Fruit fly (Drosophila melanogaster) whole organism, embryonic: ENCODE data around the gene Tpr2.

Experiments used
- B-H2 ChIP-seq: fragments of 200-800 bp; sonication (Bioruptor generic); optimal IDR thresholded peaks from 2 replicates; lab custom pipeline; 2018; ENCODE audit warnings: missing biosample characterization, mild to moderate bottlenecking, missing genetic modification characterization
- Bdp1 ChIP-seq: fragments of 200-800 bp; sonication (Bioruptor generic); optimal IDR thresholded peaks from 3 replicates; lab custom pipeline; 2016; ENCODE audit warnings: missing biosample characterization, missing genetic modification characterization
- CG10543 ChIP-seq: fragments of 200-800 bp; sonication (Bioruptor generic); optimal IDR thresholded peaks from 3 replicates; lab custom pipeline; 2017; ENCODE audit warnings: missing biosample characterization, mild to moderate bottlenecking, missing genetic modification characterization, moderate library complexity
- CG12942 ChIP-seq: fragments of 200-800 bp; sonication (Bioruptor generic); optimal IDR thresholded peaks from 3 replicates; lab custom pipeline; 2016; ENCODE audit warnings: missing biosample characterization, missing genetic modification characterization
- CG13287 ChIP-seq: fragments of 200-800 bp; sonication (Bioruptor generic); IDR thresholded peaks from 2 replicates; pipeline ENCODE4 v1.3.6; 2022; ENCODE audit warnings: missing biosample characterization, missing genetic modification characterization; ENCODE audit not compliant: partially characterized antibody
- CG14667 ChIP-seq: fragments of 200-800 bp; sonication (Bioruptor generic); IDR thresholded peaks from 2 replicates; pipeline ENCODE4 v1.3.6; 2022; ENCODE audit warnings: missing biosample characterization, missing genetic modification characterization
- CG1832 ChIP-seq: fragments of 200-800 bp; sonication (Bioruptor generic); optimal IDR thresholded peaks from 2 replicates; lab custom pipeline; 2017; ENCODE audit warnings: missing biosample characterization, mild to moderate bottlenecking, missing genetic modification characterization, inconsistent platforms
- CG18599 ChIP-seq: fragments of 200-800 bp; sonication (Bioruptor generic); optimal IDR thresholded peaks from 3 replicates; lab custom pipeline; 2017; ENCODE audit warnings: missing biosample characterization, missing genetic modification characterization, mild to moderate bottlenecking, moderate library complexity, missing genetic modification reagents
- CG2889 ChIP-seq: fragments of 200-800 bp; sonication (Bioruptor generic); IDR thresholded peaks from 3 replicates; pipeline ENCODE4 v1.3.6; 2022; ENCODE audit warnings: missing biosample characterization, missing genetic modification characterization
- CG30403 ChIP-seq: fragments of 200-800 bp; sonication (Bioruptor generic); optimal IDR thresholded peaks from 3 replicates; lab custom pipeline; 2016; ENCODE audit warnings: missing biosample characterization, missing genetic modification characterization
- CG3407 ChIP-seq: fragments of 200-800 bp; sonication (Bioruptor generic); optimal IDR thresholded peaks from 2 replicates; lab custom pipeline; 2018; ENCODE audit warnings: missing biosample characterization, mild to moderate bottlenecking, missing genetic modification characterization
- CG34376 ChIP-seq: fragments of 200-800 bp; sonication (Bioruptor generic); optimal IDR thresholded peaks from 2 replicates; lab custom pipeline; 2018; ENCODE audit warnings: missing biosample characterization, mild to moderate bottlenecking, missing genetic modification characterization
- CG34422 ChIP-seq: fragments of 200-800 bp; sonication (Bioruptor generic); IDR thresholded peaks from 3 replicates; pipeline ENCODE4 v1.3.6; 2022; ENCODE audit warnings: missing biosample characterization, missing genetic modification characterization
- CG3838 ChIP-seq: fragments of 200-800 bp; sonication (Bioruptor generic); optimal IDR thresholded peaks from 3 replicates; lab custom pipeline; 2016; ENCODE audit warnings: missing biosample characterization, missing genetic modification characterization
- CG6175 ChIP-seq: fragments of 200-800 bp; sonication (Bioruptor generic); IDR thresholded peaks from 3 replicates; pipeline ENCODE4 v1.3.6; 2022; ENCODE audit warnings: missing biosample characterization, missing genetic modification characterization
- CG6254 ChIP-seq: fragments of 200-800 bp; sonication (Bioruptor generic); optimal IDR thresholded peaks from 3 replicates; lab custom pipeline; 2017; ENCODE audit warnings: mild to moderate bottlenecking, missing biosample characterization, missing genetic modification reagents, missing genetic modification characterization
- CG7786 ChIP-seq: fragments of 200-800 bp; sonication (Bioruptor generic); optimal IDR thresholded peaks from 2 replicates; lab custom pipeline; 2016; ENCODE audit warnings: missing biosample characterization, missing genetic modification characterization
- CG8290 ChIP-seq, 3 experiments: fragments of 200-800 bp; sonication (Bioruptor generic); optimal IDR thresholded peaks; 2 replicates each; lab custom pipeline; 2016 to 2019; ENCODE audit warnings: missing biosample characterization in 3 of 3, missing genetic modification characterization in 3 of 3, mild to moderate bottlenecking in 2 of 3, moderate library complexity in 1 of 3
- CG9609 ChIP-seq: fragments of 200-800 bp; sonication (Bioruptor generic); optimal IDR thresholded peaks from 3 replicates; lab custom pipeline; 2016; ENCODE audit warnings: missing biosample characterization, missing genetic modification characterization
- Dbx ChIP-seq: fragments of 200-800 bp; sonication (Bioruptor generic); IDR thresholded peaks from 3 replicates; pipeline ENCODE4 v1.3.6; 2022; ENCODE audit warnings: missing biosample characterization, missing genetic modification characterization
- Elba2 ChIP-seq: fragments of 200-800 bp; sonication (Bioruptor generic); optimal IDR thresholded peaks from 3 replicates; lab custom pipeline; 2016; ENCODE audit warnings: missing biosample characterization, missing genetic modification characterization
- Ets65A ChIP-seq: fragments of 200-800 bp; sonication (Bioruptor generic); peaks from one replicate; lab custom pipeline; 2016; ENCODE audit warnings: missing biosample characterization, missing genetic modification characterization
- Hr51 ChIP-seq, 2 experiments: fragments of 200-800 bp; sonication (Bioruptor generic); optimal IDR thresholded peaks; 2 replicates in 1 of 2; 3 replicates in 1 of 2; lab custom pipeline; 2016 to 2018; ENCODE audit warnings: missing biosample characterization in 2 of 2, missing genetic modification characterization in 2 of 2, mild to moderate bottlenecking in 1 of 2, moderate library complexity in 1 of 2
- MTF-1 ChIP-seq: fragments of 200-800 bp; sonication (Bioruptor generic); optimal IDR thresholded peaks from 2 replicates; lab custom pipeline; 2018; ENCODE audit warnings: missing biosample characterization, mild to moderate bottlenecking, missing genetic modification characterization, borderline replicate concordance
- Nf-YB ChIP-seq: fragments of 200-800 bp; sonication (Bioruptor generic); optimal IDR thresholded peaks from 3 replicates; lab custom pipeline; 2019; ENCODE audit warnings: missing biosample characterization, mild to moderate bottlenecking, missing genetic modification characterization, moderate library complexity
- Stat92E ChIP-seq, 3 experiments: fragments of >200 bp in 2 of 3; fragments of 200-800 bp in 1 of 3; sonication (Bioruptor generic) in 1 of 3; optimal IDR thresholded peaks; 2 replicates each; lab custom pipeline; 2017 to 2019; ENCODE audit warnings: missing biosample characterization in 3 of 3, missing genetic modification characterization in 3 of 3, mild to moderate bottlenecking in 1 of 3, moderate library complexity in 1 of 3
- Trl ChIP-seq, 3 experiments: fragments of >200 bp in 2 of 3; fragments of 200-800 bp in 1 of 3; sonication (Bioruptor generic) in 1 of 3; optimal IDR thresholded peaks; 2 replicates in 1 of 3; 3 replicates in 2 of 3; lab custom pipeline; 2016 to 2017; ENCODE audit warnings: missing biosample characterization in 1 of 3, missing genetic modification characterization in 1 of 3
- Usf ChIP-seq: fragments of 200-800 bp; sonication (Bioruptor generic); optimal IDR thresholded peaks from 2 replicates; lab custom pipeline; 2017; ENCODE audit warnings: missing genotype, missing biosample characterization, missing genetic modification characterization
- cas ChIP-seq: fragments of 200-800 bp; sonication (Bioruptor generic); IDR thresholded peaks from 2 replicates; pipeline ENCODE4 v1.3.6; 2022; ENCODE audit warnings: missing biosample characterization, missing genetic modification characterization
- eve ChIP-seq, 2 experiments: fragments of >200 bp; optimal IDR thresholded peaks; 2 replicates each; lab custom pipeline; 2017; ENCODE audit warnings: missing biosample characterization in 2 of 2, missing genetic modification characterization in 2 of 2
- exex ChIP-seq: fragments of 200-800 bp; sonication (Bioruptor generic); optimal IDR thresholded peaks from 4 replicates; lab custom pipeline; 2018; ENCODE audit warnings: missing biosample characterization, mild to moderate bottlenecking, missing genetic modification characterization, moderate library complexity
- eyg ChIP-seq: fragments of 200-800 bp; sonication (Bioruptor generic); optimal IDR thresholded peaks from 3 replicates; lab custom pipeline; 2016; ENCODE audit warnings: missing biosample characterization, missing genetic modification characterization
- lola ChIP-seq, 3 experiments: fragments of >200 bp in 2 of 3; fragments of 200-800 bp in 1 of 3; sonication (Bioruptor generic) in 1 of 3; optimal IDR thresholded peaks; 2 replicates each; lab custom pipeline; 2017 to 2019; ENCODE audit warnings: missing biosample characterization in 3 of 3, missing genetic modification characterization in 3 of 3, mild to moderate bottlenecking in 1 of 3, moderate library complexity in 1 of 3
- mld ChIP-seq: fragments of 200-800 bp; sonication (Bioruptor generic); IDR thresholded peaks from 3 replicates; pipeline ENCODE4 v1.3.6; 2022; ENCODE audit warnings: missing biosample characterization, missing genetic modification characterization; ENCODE audit not compliant: partially characterized antibody
- nmo ChIP-seq: fragments of 200-800 bp; sonication (Bioruptor generic); optimal IDR thresholded peaks from 2 replicates; lab custom pipeline; 2018; ENCODE audit warnings: missing biosample characterization, mild to moderate bottlenecking, missing genetic modification characterization, moderate library complexity
- salm ChIP-seq: fragments of 200-800 bp; sonication (Bioruptor generic); optimal IDR thresholded peaks from 2 replicates; lab custom pipeline; 2018; ENCODE audit warnings: missing biosample characterization, mild to moderate bottlenecking, missing genetic modification characterization
- sna ChIP-seq: fragments of 200-800 bp; sonication (Bioruptor generic); IDR thresholded peaks from 2 replicates; pipeline ENCODE4 v1.3.6; 2022; ENCODE audit warnings: missing biosample characterization, missing genetic modification characterization; ENCODE audit not compliant: partially characterized antibody
- sqz ChIP-seq: fragments of 200-800 bp; sonication (Bioruptor generic); optimal IDR thresholded peaks from 3 replicates; lab custom pipeline; 2018; ENCODE audit warnings: missing biosample characterization, mild to moderate bottlenecking, missing genetic modification characterization
- tin ChIP-seq: fragments of 200-800 bp; sonication (Bioruptor generic); optimal IDR thresholded peaks from 3 replicates; lab custom pipeline; 2016; ENCODE audit warnings: missing biosample characterization, missing genetic modification characterization
- ttk ChIP-seq: fragments of 200-800 bp; sonication (Bioruptor generic); IDR thresholded peaks from 2 replicates; pipeline ENCODE4 v2.1.2; 2022; ENCODE audit warnings: missing biosample characterization, missing genetic modification characterization
- wdn ChIP-seq: fragments of 200-800 bp; sonication (Bioruptor generic); IDR thresholded peaks from 2 replicates; pipeline ENCODE4 v1.3.6; 2022; ENCODE audit warnings: missing biosample characterization, missing genetic modification characterization
- yki ChIP-seq: fragments of >200 bp; optimal IDR thresholded peaks from 3 replicates; lab custom pipeline; 2018
- zen ChIP-seq: fragments of 200-800 bp; sonication (Bioruptor generic); optimal IDR thresholded peaks from 3 replicates; lab custom pipeline; 2018; ENCODE audit warnings: missing biosample characterization, mild to moderate bottlenecking, missing genetic modification characterization, moderate library complexity
- zfh2 ChIP-seq: fragments of 200-800 bp; sonication (Bioruptor generic); optimal IDR thresholded peaks from 2 replicates; lab custom pipeline; 2016; ENCODE audit warnings: missing biosample characterization, missing genetic modification characterization

The Tpr2 gene

DNA sequence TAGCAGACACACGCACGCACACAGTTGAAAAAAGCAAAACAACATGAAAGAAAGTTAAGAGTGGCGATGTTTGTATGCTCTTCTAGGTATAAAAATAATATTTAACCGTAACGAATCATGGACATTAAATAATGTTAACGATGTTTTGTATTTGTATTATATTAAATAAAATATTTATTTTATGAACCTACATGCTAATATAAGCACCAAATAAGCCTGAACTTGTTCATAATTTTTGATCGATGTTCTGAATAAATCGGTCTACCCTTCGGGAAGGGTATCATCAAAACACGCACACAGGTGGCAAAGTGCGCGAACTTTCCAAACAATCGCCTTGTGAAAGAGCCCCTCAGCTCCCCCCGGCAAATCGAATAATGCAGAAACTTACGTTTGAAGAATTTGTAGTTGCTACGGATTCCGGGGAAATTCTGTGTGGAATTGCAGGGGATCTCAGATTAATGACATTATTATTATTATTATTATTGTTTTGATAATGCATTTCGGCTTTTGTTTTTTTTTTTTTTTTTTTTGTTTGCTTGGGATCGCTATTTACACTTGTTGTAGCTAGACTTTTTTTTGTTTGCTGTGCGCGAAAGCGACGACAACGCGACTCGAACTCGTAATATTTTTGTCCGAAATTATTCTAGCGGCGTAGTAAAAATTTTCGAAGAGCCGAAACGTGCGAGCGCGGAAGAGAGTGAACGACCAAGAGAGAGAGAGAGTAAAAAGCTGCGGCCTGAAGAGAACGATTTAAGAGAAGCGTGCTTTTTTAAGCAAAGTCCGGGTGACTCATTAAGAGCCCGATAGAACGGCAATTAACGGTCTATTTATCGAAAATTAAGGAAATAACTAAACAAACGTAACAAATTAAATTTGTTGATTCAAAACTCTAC, 28.5 kb downstream of the Tpr2 start (continued):
- TF ChIP-seq cas (no peak), CG13287 (GFP tag; lab: Robert Waterston, UW) (no peak), CG3407 (GFP tag; lab: Kevin White, UChicago) (peak; percentile 36), sna (GFP tag; lab: Robert Waterston, UW) (no peak), Bdp1 (GFP tag; lab: Kevin White, UChicago) (no peak), CG34376 (GFP tag; lab: Kevin White, UChicago) (no peak), wdn (GFP tag; lab: Robert Waterston, UW) (no peak), Nf-YB (GFP tag; lab: Kevin White, UChicago) (no peak), Stat92E (GFP tag; optimal IDR thresholded peaks at IDR 0.05; lab: Kevin White, UChicago) (peak in 1 of 3 experiments; percentile 55), Ets65A (GFP tag; lab: Kevin White, UChicago) (no peak), CG10543 (peak; percentile 31), CG12942 (GFP tag; lab: Kevin White, UChicago) (peak; percentile 20), ttk (GFP tag; lab: Robert Waterston, UW) (peak; percentile 42; the same call in 1 of the 2 replicates), mld (GFP tag; lab: Robert Waterston, UW) (no peak), CG14667 (GFP tag; lab: Robert Waterston, UW) (no peak), CG3838 (peak; percentile 67), Dbx (GFP tag; lab: Robert Waterston, UW) (peak; percentile 12; the same call in 1 of the 3 replicates), Hr51 (GFP tag; optimal IDR thresholded peaks at IDR 0.05; lab: Kevin White, UChicago) (peak in 1 of 2 experiments; percentile 18), CG18599 (GFP tag; lab: Kevin White, UChicago) (peak; percentile 61), CG2889 (GFP tag; lab: Robert Waterston, UW) (no peak), CG9609 (no peak), CG34422 (GFP tag; lab: Robert Waterston, UW) (0 out of 3 replicates have a peak, but pooled peaks have one; percentile 27), MTF-1 (GFP tag; lab: Kevin White, UChicago) (peak; percentile 13), yki (lab: Kevin White, UChicago) (peak; percentile 71), CG7786 (GFP tag; lab: Kevin White, UChicago) (no peak)
- TF ChIP-seq, all 482 proteins: peak for 146

DNA sequence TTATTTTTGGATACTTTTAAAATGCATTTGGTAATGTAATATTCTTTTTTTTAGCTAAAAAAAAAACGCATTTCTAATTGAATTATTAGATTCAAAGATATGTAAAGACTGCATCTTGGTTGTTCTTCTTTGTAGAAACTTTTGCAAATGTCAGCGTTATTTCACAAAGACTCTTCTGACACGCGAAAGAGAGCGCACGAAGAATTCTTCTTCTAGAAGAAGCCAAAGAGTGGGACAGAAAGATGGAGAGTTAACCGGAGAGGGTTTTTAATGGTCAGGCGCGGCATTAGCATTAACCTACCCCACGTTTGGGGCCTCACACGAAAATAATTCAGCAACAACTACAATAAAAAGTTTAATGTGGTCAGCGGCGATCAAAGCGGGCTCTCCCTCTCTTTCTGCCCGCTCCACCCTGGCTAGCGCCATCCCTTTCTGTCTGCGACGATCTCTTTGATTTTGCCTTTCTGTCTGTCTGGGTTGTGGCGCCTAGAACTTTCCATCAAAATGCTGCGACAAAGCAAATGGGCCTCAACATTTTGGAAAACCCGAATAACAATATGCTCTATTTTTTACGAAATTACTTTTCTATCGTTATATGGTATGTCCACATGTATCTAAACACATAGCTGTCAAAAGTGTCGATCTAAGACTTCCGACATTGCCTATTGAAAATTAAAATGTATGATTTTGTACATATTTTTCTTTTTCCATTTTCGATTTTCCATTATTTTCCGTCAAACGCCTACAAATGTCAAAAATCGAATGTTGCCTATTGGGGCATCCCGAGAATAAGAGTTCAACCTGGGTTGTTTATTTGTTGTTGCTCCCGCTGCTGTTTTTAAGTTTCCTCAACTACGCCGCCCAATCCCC, 29.4 kb downstream of the Tpr2 start:
- TF ChIP-seq tin (GFP tag; lab: Kevin White, UChicago) (no peak), Trl (optimal IDR thresholded peaks at IDR 0.05; lab: Kevin White, UChicago) (peak; percentile 64 to 89), Trl (GFP tag; optimal IDR thresholded peaks at IDR 0.05; lab: Kevin White, UChicago) (no peak), zen (tag; lab: Kevin White, UChicago) (no peak), CG6254 (GFP tag; lab: Kevin White, UChicago) (no peak), CG30403 (peak; percentile 47), sqz (GFP tag; lab: Kevin White, UChicago) (no peak), CG6175 (GFP tag; lab: Robert Waterston, UW) (0 out of 3 replicates have a peak, but pooled peaks have one; percentile 29), exex (no peak), CG3407 (GFP tag; lab: Kevin White, UChicago) (no peak), CG8290 (GFP tag; optimal IDR thresholded peaks at IDR 0.05; lab: Kevin White, UChicago) (no peak), CG8290 (tag; optimal IDR thresholded peaks at IDR 0.05; lab: Kevin White, UChicago) (peak in 1 of 2 experiments; percentile 24), yki (lab: Kevin White, UChicago) (peak; percentile 4), salm (no peak), CG1832 (GFP tag; lab: Kevin White, UChicago) (peak; percentile 80), Elba2 (GFP tag; lab: Kevin White, UChicago) (no peak), zfh2 (GFP tag; lab: Kevin White, UChicago) (no peak), eve (GFP tag; optimal IDR thresholded peaks at IDR 0.05; lab: Kevin White, UChicago) (peak in 1 of 2 experiments; percentile 74), lola (GFP tag; optimal IDR thresholded peaks at IDR 0.05; lab: Kevin White, UChicago) (no peak), B-H2 (GFP tag; lab: Kevin White, UChicago) (no peak), Usf (GFP tag; lab: Kevin White, UChicago) (no peak), nmo (peak; percentile 16), eyg (GFP tag; lab: Kevin White, UChicago) (no peak)
